Fruit fly (Drosophila melanogaster) whole organism, embryonic: Measurements from ENCODE around the gene CG5758.

Experiments used
- Abd-B ChIP-seq: fragments of 200-800 bp; sonication (Bioruptor generic); optimal IDR thresholded peaks from 2 replicates; lab custom pipeline; 2018; ENCODE audit warnings: missing biosample characterization, mild to moderate bottlenecking, missing genetic modification characterization, moderate library complexity
- Atf6 ChIP-seq: fragments of 200-800 bp; sonication (Bioruptor generic); IDR thresholded peaks from 2 replicates; pipeline ENCODE4 v1.3.6; 2022; ENCODE audit warnings: missing biosample characterization, missing genetic modification characterization
- BtbVII ChIP-seq: fragments of 200-800 bp; sonication (Bioruptor generic); optimal IDR thresholded peaks from 3 replicates; lab custom pipeline; 2017; ENCODE audit warnings: missing biosample characterization, mild to moderate bottlenecking, missing genetic modification characterization
- CG11093 ChIP-seq: fragments of 200-800 bp; sonication (Bioruptor generic); IDR thresholded peaks from 3 replicates; pipeline ENCODE4 v1.3.6; 2022; ENCODE audit warnings: missing biosample characterization, missing genetic modification characterization
- CG11695 ChIP-seq: fragments of 200-800 bp; sonication (Bioruptor generic); IDR thresholded peaks from 3 replicates; pipeline ENCODE4 v1.3.6; 2022; ENCODE audit warnings: missing biosample characterization, missing genetic modification characterization
- CG12391 ChIP-seq: fragments of 200-800 bp; sonication (Bioruptor generic); optimal IDR thresholded peaks from 3 replicates; lab custom pipeline; 2018; ENCODE audit warnings: missing biosample characterization, mild to moderate bottlenecking, missing genetic modification characterization, moderate library complexity
- CG13894 ChIP-seq: fragments of 200-800 bp; sonication (Bioruptor generic); optimal IDR thresholded peaks from 3 replicates; lab custom pipeline; 2018; ENCODE audit warnings: missing biosample characterization, mild to moderate bottlenecking, missing genetic modification characterization, moderate library complexity
- CG14050 ChIP-seq: fragments of 200-800 bp; sonication (Bioruptor generic); IDR thresholded peaks from 3 replicates; pipeline ENCODE4 v1.3.6; 2022; ENCODE audit warnings: missing biosample characterization, missing genetic modification characterization
- CG15073 ChIP-seq: fragments of 200-800 bp; sonication (Bioruptor generic); optimal IDR thresholded peaks from 2 replicates; lab custom pipeline; 2016; ENCODE audit warnings: missing biosample characterization, missing genetic modification characterization
- CG15269 ChIP-seq: fragments of 200-800 bp; sonication (Bioruptor generic); optimal IDR thresholded peaks from 2 replicates; lab custom pipeline; 2018; ENCODE audit warnings: missing biosample characterization, mild to moderate bottlenecking, missing genetic modification characterization, moderate library complexity
- CG15479 ChIP-seq: fragments of 200-800 bp; sonication (Bioruptor generic); optimal IDR thresholded peaks from 3 replicates; lab custom pipeline; 2019; ENCODE audit warnings: missing biosample characterization, mild to moderate bottlenecking, missing genetic modification characterization, moderate library complexity
- CG16815 ChIP-seq: fragments of 200-800 bp; sonication (Bioruptor generic); optimal IDR thresholded peaks from 3 replicates; lab custom pipeline; 2017; ENCODE audit warnings: missing biosample characterization, mild to moderate bottlenecking, missing genetic modification characterization
- CG17385 ChIP-seq: fragments of 200-800 bp; sonication (Bioruptor generic); optimal IDR thresholded peaks from 3 replicates; lab custom pipeline; 2018; ENCODE audit warnings: missing biosample characterization, mild to moderate bottlenecking, missing genetic modification characterization
- CG4360 ChIP-seq: fragments of 200-800 bp; sonication (Bioruptor generic); IDR thresholded peaks from 2 replicates; pipeline ENCODE4 v1.3.6; 2022; ENCODE audit warnings: missing biosample characterization, missing genetic modification characterization
- CG43689 ChIP-seq: fragments of 200-800 bp; sonication (Bioruptor generic); IDR thresholded peaks from 2 replicates; pipeline ENCODE4 v1.3.6; 2022; ENCODE audit warnings: missing biosample characterization, missing genetic modification characterization
- CG4730 ChIP-seq: fragments of 200-800 bp; sonication (Bioruptor generic); IDR thresholded peaks from 2 replicates; pipeline ENCODE4 v1.3.6; 2022; ENCODE audit warnings: missing biosample characterization, missing genetic modification characterization
- CG6254 ChIP-seq: fragments of 200-800 bp; sonication (Bioruptor generic); optimal IDR thresholded peaks from 3 replicates; lab custom pipeline; 2017; ENCODE audit warnings: mild to moderate bottlenecking, missing biosample characterization, missing genetic modification reagents, missing genetic modification characterization
- CG8388 ChIP-seq: fragments of 200-800 bp; sonication (Bioruptor generic); optimal IDR thresholded peaks from 2 replicates; lab custom pipeline; 2019; ENCODE audit warnings: missing biosample characterization, mild to moderate bottlenecking, missing genetic modification characterization, moderate library complexity
- CG8765 ChIP-seq: fragments of 200-800 bp; sonication (Bioruptor generic); IDR thresholded peaks from 2 replicates; pipeline ENCODE4 v1.3.6; 2022; ENCODE audit warnings: missing biosample characterization, missing genetic modification characterization
- CG9797 ChIP-seq: fragments of 200-800 bp; sonication (Bioruptor generic); optimal IDR thresholded peaks from 3 replicates; lab custom pipeline; 2018; ENCODE audit warnings: missing biosample characterization, mild to moderate bottlenecking, missing genetic modification characterization
- Dbx ChIP-seq: fragments of 200-800 bp; sonication (Bioruptor generic); IDR thresholded peaks from 3 replicates; pipeline ENCODE4 v1.3.6; 2022; ENCODE audit warnings: missing biosample characterization, missing genetic modification characterization
- Deaf1 ChIP-seq: fragments of 200-800 bp; optimal IDR thresholded peaks from 3 replicates; lab custom pipeline; 2019; ENCODE audit warnings: missing biosample characterization, mild to moderate bottlenecking, missing genetic modification characterization, moderate library complexity
- Drgx ChIP-seq: fragments of 200-800 bp; sonication (Bioruptor generic); IDR thresholded peaks from 2 replicates; pipeline ENCODE4 v1.3.6; 2022; ENCODE audit warnings: missing biosample characterization, missing genetic modification characterization
- Gsc ChIP-seq: fragments of 200-800 bp; sonication (Bioruptor generic); IDR thresholded peaks from 2 replicates; pipeline ENCODE4 v1.3.6; 2022; ENCODE audit warnings: missing biosample characterization, missing genetic modification characterization
- HLH3B ChIP-seq: fragments of 200-800 bp; sonication (Bioruptor generic); IDR thresholded peaks from 2 replicates; pipeline ENCODE4 v1.3.6; 2022; ENCODE audit warnings: missing biosample characterization, missing genetic modification characterization
- Hand ChIP-seq: fragments of 200-800 bp; sonication (Bioruptor generic); optimal IDR thresholded peaks from 2 replicates; lab custom pipeline; 2017; ENCODE audit warnings: mild to moderate bottlenecking, missing biosample characterization, missing genetic modification reagents, missing genetic modification characterization
- Hsf ChIP-seq: fragments of 200-800 bp; sonication (Bioruptor generic); optimal IDR thresholded peaks from 3 replicates; lab custom pipeline; 2016; ENCODE audit warnings: missing biosample characterization, missing genetic modification characterization
- Mad ChIP-seq: fragments of 200-800 bp; sonication (Bioruptor generic); optimal IDR thresholded peaks from 2 replicates; lab custom pipeline; 2016; ENCODE audit warnings: missing biosample characterization, missing genetic modification characterization
- Sry-β ChIP-seq: fragments of 200-800 bp; sonication (Bioruptor generic); optimal IDR thresholded peaks from 2 replicates; lab custom pipeline; 2018; ENCODE audit warnings: missing biosample characterization, mild to moderate bottlenecking, missing genetic modification characterization, moderate library complexity
- Ssrp ChIP-seq: fragments of 200-800 bp; sonication (Bioruptor generic); optimal IDR thresholded peaks from 2 replicates; lab custom pipeline; 2018; ENCODE audit warnings: missing biosample characterization, mild to moderate bottlenecking, missing genetic modification characterization, moderate library complexity
- Trl ChIP-seq, 3 experiments: fragments of >200 bp in 2 of 3; fragments of 200-800 bp in 1 of 3; sonication (Bioruptor generic) in 1 of 3; optimal IDR thresholded peaks; 2 replicates in 1 of 3; 3 replicates in 2 of 3; lab custom pipeline; 2016 to 2017; ENCODE audit warnings: missing biosample characterization in 1 of 3, missing genetic modification characterization in 1 of 3
- aop ChIP-seq: fragments of 200-800 bp; sonication (Bioruptor generic); IDR thresholded peaks from 2 replicates; pipeline ENCODE4 v1.3.6; 2022; ENCODE audit warnings: missing biosample characterization, missing genetic modification characterization
- ase ChIP-seq: fragments of 200-800 bp; sonication (Bioruptor generic); IDR thresholded peaks from 3 replicates; pipeline ENCODE4 v1.3.6; 2022; ENCODE audit warnings: missing biosample characterization, missing genetic modification characterization
- bsh ChIP-seq, 2 experiments: fragments of 200-800 bp; sonication (Bioruptor generic); optimal IDR thresholded peaks; 2 replicates each; lab custom pipeline; 2017 to 2018; ENCODE audit warnings: mild to moderate bottlenecking in 2 of 2, missing biosample characterization in 2 of 2, missing genetic modification characterization in 2 of 2, moderate library complexity in 1 of 2
- chn ChIP-seq: fragments of 200-800 bp; sonication (Bioruptor generic); optimal IDR thresholded peaks from 2 replicates; lab custom pipeline; 2016; ENCODE audit warnings: missing biosample characterization, missing genetic modification characterization
- danr ChIP-seq: fragments of 200-800 bp; sonication (Bioruptor generic); IDR thresholded peaks from 2 replicates; pipeline ENCODE4 v1.3.6; 2022; ENCODE audit warnings: missing biosample characterization, missing genetic modification characterization
- dati ChIP-seq: fragments of 200-800 bp; sonication (Bioruptor generic); IDR thresholded peaks from 2 replicates; pipeline ENCODE4 v1.3.6; 2022; ENCODE audit warnings: missing biosample characterization, missing genetic modification characterization
- dimm ChIP-seq: fragments of 200-800 bp; sonication (Bioruptor generic); IDR thresholded peaks from 2 replicates; pipeline ENCODE4 v1.3.6; 2022; ENCODE audit warnings: missing biosample characterization, missing genetic modification characterization
- gfzf ChIP-seq: fragments of 200-800 bp; sonication (Bioruptor generic); optimal IDR thresholded peaks from 2 replicates; lab custom pipeline; 2016; ENCODE audit warnings: missing biosample characterization, mild to moderate bottlenecking, missing genetic modification characterization, moderate library complexity
- insv ChIP-seq, 2 experiments: fragments of 200-800 bp; sonication (Bioruptor generic); optimal IDR thresholded peaks; 3 replicates each; lab custom pipeline; 2016 to 2018; ENCODE audit warnings: missing biosample characterization in 2 of 2, missing genetic modification characterization in 2 of 2
- kni ChIP-seq: fragments of 200-800 bp; sonication (Bioruptor generic); optimal IDR thresholded peaks from 3 replicates; lab custom pipeline; 2017; ENCODE audit warnings: mild to moderate bottlenecking, missing biosample characterization, missing genetic modification reagents, missing genetic modification characterization
- mam ChIP-seq: fragments of 200-800 bp; sonication (Bioruptor generic); optimal IDR thresholded peaks from 3 replicates; lab custom pipeline; 2016; ENCODE audit warnings: missing biosample characterization, missing genetic modification characterization
- repo ChIP-seq: fragments of 200-800 bp; sonication (Bioruptor generic); optimal IDR thresholded peaks from 2 replicates; lab custom pipeline; 2016; ENCODE audit warnings: missing biosample characterization, missing genetic modification characterization
- scrt ChIP-seq: fragments of 200-800 bp; sonication (Bioruptor generic); optimal IDR thresholded peaks from 2 replicates; lab custom pipeline; 2018; ENCODE audit warnings: missing biosample characterization, mild to moderate bottlenecking, missing genetic modification characterization, moderate library complexity
- sr ChIP-seq: fragments of 200-800 bp; sonication (Bioruptor generic); IDR thresholded peaks from 3 replicates; pipeline ENCODE4 v1.3.6; 2022; ENCODE audit warnings: missing biosample characterization, missing genetic modification characterization
- twi ChIP-seq: fragments of 200-800 bp; optimal IDR thresholded peaks from 2 replicates; lab custom pipeline; 2019; ENCODE audit warnings: missing biosample characterization, mild to moderate bottlenecking, missing genetic modification characterization, moderate library complexity
- zfh2 ChIP-seq: fragments of 200-800 bp; sonication (Bioruptor generic); optimal IDR thresholded peaks from 2 replicates; lab custom pipeline; 2016; ENCODE audit warnings: missing biosample characterization, missing genetic modification characterization

The CG5758 gene

DNA sequence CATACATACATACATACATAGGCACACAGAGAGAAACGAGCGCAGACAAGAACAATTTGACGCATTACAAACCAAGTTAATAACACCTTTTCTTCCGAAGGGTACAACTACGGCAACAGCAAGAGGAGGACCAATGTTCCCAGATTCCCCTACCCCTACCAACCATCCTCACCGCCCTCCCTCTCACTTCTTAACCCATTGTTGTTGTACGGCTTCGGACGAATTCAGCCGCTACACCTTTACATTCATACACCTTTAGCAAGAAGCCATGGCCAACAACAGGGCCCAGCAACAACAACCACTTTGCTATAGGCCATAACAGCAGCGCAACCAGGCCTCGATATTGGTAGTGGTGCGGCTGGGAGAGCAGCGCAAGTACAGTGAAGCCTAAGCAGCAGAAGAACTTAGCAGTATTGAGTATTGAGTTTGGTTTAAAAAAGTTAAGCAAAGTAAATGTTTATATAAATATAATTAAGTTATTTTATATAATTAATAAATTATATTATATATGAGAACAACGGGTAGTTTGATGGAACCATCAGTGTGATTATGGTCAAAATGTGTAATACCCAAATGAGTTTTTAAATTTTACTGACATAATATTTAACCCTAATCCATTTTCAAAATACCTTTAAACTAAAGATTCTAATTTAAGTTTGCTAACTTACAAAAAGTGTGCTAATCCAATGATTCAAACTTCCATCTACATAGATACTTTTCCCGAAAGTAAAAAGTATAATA is 30.8 kb downstream of the CG5758 start (continued):
- TF ChIP-seq CG11695 (GFP tag; lab: Robert Waterston, UW) = 0 out of 3 replicates have a peak, but pooled peaks have one; percentile 20
- TF ChIP-seq bsh (GFP tag; optimal IDR thresholded peaks at IDR 0.05; lab: Kevin White, UChicago) = peak in 1 of 2 experiments; percentile 16
- no peak for TF ChIP-seq twi (tag; lab: Kevin White, UChicago)
- TF ChIP-seq CG12391 (tag; lab: Kevin White, UChicago) = peak; percentile 0
- peak; percentile 55 for TF ChIP-seq chn
- TF ChIP-seq CG4360 (GFP tag; lab: Robert Waterston, UW) = peak; percentile 97
- peak; percentile 60 for TF ChIP-seq kni (GFP tag; lab: Kevin White, UChicago)
- no peak for TF ChIP-seq repo
- no peak for TF ChIP-seq Hsf (GFP tag; lab: Kevin White, UChicago)
- peak; percentile 40; the same call in 1 of the 2 replicates for TF ChIP-seq CG8765 (GFP tag; lab: Robert Waterston, UW)
- peak; percentile 59; the same call in 2 of the 3 replicates for TF ChIP-seq Dbx (GFP tag; lab: Robert Waterston, UW)
- no peak for TF ChIP-seq sr
- peak; percentile 27; the same call in 1 of the 3 replicates for TF ChIP-seq CG11093
- peak; percentile 37; the same call in 1 of the 2 replicates for TF ChIP-seq CG4730 (GFP tag; lab: Robert Waterston, UW)
- TF ChIP-seq, all 482 proteins: peak for 151

DNA sequence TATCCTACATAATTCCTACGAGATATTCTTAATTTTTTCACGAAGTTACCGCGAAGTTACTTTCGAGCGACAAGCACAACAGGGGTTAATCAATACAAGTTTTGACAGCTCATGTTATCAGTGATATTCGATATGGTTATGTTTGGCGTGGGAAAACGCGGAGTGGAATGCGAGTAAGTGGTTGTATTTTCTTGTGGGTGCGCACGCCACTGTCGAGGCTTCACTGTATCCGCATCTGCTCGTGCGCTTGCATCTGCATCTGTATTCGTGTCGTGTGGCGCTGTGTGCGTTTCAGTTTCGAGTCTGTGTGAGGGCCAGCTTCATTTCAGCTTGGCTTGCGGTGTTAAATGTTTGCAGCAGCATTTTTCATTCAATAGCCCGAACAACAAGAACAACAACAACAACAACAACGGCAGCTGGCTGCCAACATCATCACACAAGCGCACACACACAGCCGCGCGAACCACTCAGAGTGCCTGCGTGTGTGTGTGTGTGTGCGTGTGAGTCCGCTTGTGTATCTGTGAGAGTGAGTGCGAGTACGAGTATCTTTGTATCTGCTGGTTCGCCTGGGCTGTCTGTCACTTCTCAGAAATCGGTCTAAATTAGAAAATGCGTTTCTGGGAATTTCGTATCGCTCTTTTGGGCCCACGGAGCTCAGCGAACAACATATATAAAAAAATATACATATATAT is 31.5 kb downstream of the CG5758 start:
- TF ChIP-seq Mad (GFP tag; lab: Kevin White, UChicago) = no peak
- TF ChIP-seq Drgx (GFP tag; lab: Robert Waterston, UW) = peak; percentile 63
- peak; percentile 60 for TF ChIP-seq chn
- TF ChIP-seq CG9797 (GFP tag; lab: Kevin White, UChicago) = no peak
- TF ChIP-seq Hand = no peak
- no peak for TF ChIP-seq dati (GFP tag; lab: Robert Waterston, UW)
- TF ChIP-seq ase (GFP tag; lab: Robert Waterston, UW) = peak; percentile 75
- peak; percentile 56; the same call in 1 of the 2 replicates for TF ChIP-seq danr (GFP tag; lab: Robert Waterston, UW)
- no peak for TF ChIP-seq aop (GFP tag; lab: Robert Waterston, UW)
- TF ChIP-seq CG8388 (GFP tag; lab: Kevin White, UChicago) = no peak
- peak; percentile 32 for TF ChIP-seq CG16815
- no peak for TF ChIP-seq CG17385 (GFP tag; lab: Kevin White, UChicago)
- peak; percentile 52 for TF ChIP-seq Atf6
- peak; percentile 59 for TF ChIP-seq HLH3B (GFP tag; lab: Robert Waterston, UW)
- TF ChIP-seq CG6254 (GFP tag; lab: Kevin White, UChicago) = no peak
- peak; percentile 50 for TF ChIP-seq Deaf1
- peak; percentile 34 for TF ChIP-seq Ssrp (tag; lab: Kevin White, UChicago)
- peak; percentile 48 for TF ChIP-seq Abd-B
- peak; percentile 30 for TF ChIP-seq CG15269 (tag; lab: Kevin White, UChicago)
- TF ChIP-seq CG15073 = no peak
- no peak for TF ChIP-seq gfzf
- no peak for TF ChIP-seq BtbVII (GFP tag; lab: Kevin White, UChicago)
- no peak for TF ChIP-seq insv (GFP tag; optimal IDR thresholded peaks at IDR 0.05; lab: Kevin White, UChicago)
- no peak for TF ChIP-seq Gsc (GFP tag; lab: Robert Waterston, UW)
- TF ChIP-seq CG13894 (tag; lab: Kevin White, UChicago) = peak; percentile 80
- peak; percentile 33; the same call in 1 of the 3 replicates for TF ChIP-seq CG14050 (GFP tag; lab: Robert Waterston, UW)
- peak; percentile 1 for TF ChIP-seq scrt (GFP tag; lab: Kevin White, UChicago)
- peak; percentile 66 for TF ChIP-seq zfh2 (GFP tag; lab: Kevin White, UChicago)
- TF ChIP-seq CG43689 (GFP tag; lab: Robert Waterston, UW) = no peak
- peak; percentile 81 for TF ChIP-seq CG15479
- no peak for TF ChIP-seq dimm (GFP tag; lab: Robert Waterston, UW)
- TF ChIP-seq Sry-β = no peak
- peak; percentile 14 to 47 for TF ChIP-seq Trl (optimal IDR thresholded peaks at IDR 0.05; lab: Kevin White, UChicago)
- TF ChIP-seq Trl (GFP tag; optimal IDR thresholded peaks at IDR 0.05; lab: Kevin White, UChicago) = peak; percentile 66
- TF ChIP-seq mam = peak; percentile 73
